Fruit fly (Drosophila melanogaster) whole organism, wandering third instar larva: ENCODE data around the gene Pect.

Experiments used
- Abd-B ChIP-seq: fragments of >200 bp; optimal IDR thresholded peaks from 2 replicates; lab custom pipeline; 2017; ENCODE audit warnings: missing biosample characterization, missing genetic modification characterization
- CG32264 ChIP-seq: fragments of 200-800 bp; sonication (Bioruptor generic); optimal IDR thresholded peaks from 2 replicates; lab custom pipeline; 2016; ENCODE audit warnings: missing biosample characterization, missing genetic modification characterization
- Dfd ChIP-seq: fragments of >200 bp; optimal IDR thresholded peaks from 2 replicates; lab custom pipeline; 2017; ENCODE audit warnings: missing biosample characterization, missing genetic modification characterization
- Dif ChIP-seq: fragments of 200-275, 200-300 bp; sonication (Bioruptor generic); optimal IDR thresholded peaks from 2 replicates; lab custom pipeline; 2018; ENCODE audit warnings: missing biosample characterization, missing genetic modification characterization; ENCODE audit not compliant: partially characterized antibody
- GATAd ChIP-seq: sonication (Bioruptor generic); optimal IDR thresholded peaks from 2 replicates; lab custom pipeline; 2016; ENCODE audit warnings: missing biosample characterization, missing genetic modification characterization
- HLH106 ChIP-seq: fragments of 200-800 bp; optimal IDR thresholded peaks from 3 replicates; lab custom pipeline; 2019; ENCODE audit warnings: missing biosample characterization, mild to moderate bottlenecking, missing genetic modification characterization, moderate library complexity
- Hr78 ChIP-seq: fragments of >200 bp; optimal IDR thresholded peaks from 2 replicates; lab custom pipeline; 2017; ENCODE audit warnings: missing biosample characterization, missing genetic modification characterization
- Hr83 ChIP-seq: fragments of 200-300 bp; sonication (Bioruptor generic); optimal IDR thresholded peaks from 2 replicates; lab custom pipeline; 2016; ENCODE audit warnings: missing biosample characterization, mild to moderate bottlenecking, missing genetic modification characterization, moderate library complexity; ENCODE audit not compliant: poor library complexity, severe bottlenecking
- Jra ChIP-seq: sonication (Bioruptor generic); optimal IDR thresholded peaks from 2 replicates; lab custom pipeline; 2016; ENCODE audit warnings: missing biosample characterization, missing genetic modification characterization
- Mio ChIP-seq: sonication (Bioruptor generic); optimal IDR thresholded peaks from 2 replicates; lab custom pipeline; 2016; ENCODE audit warnings: missing biosample characterization, missing genetic modification characterization
- Sp1 ChIP-seq: fragments of 200-800 bp; sonication (Bioruptor generic); optimal IDR thresholded peaks from 3 replicates; lab custom pipeline; 2019; ENCODE audit warnings: missing biosample characterization, mild to moderate bottlenecking, missing genetic modification characterization, moderate library complexity
- br ChIP-seq: fragments of 200-800 bp; sonication (Bioruptor generic); optimal IDR thresholded peaks from 2 replicates; lab custom pipeline; 2016; ENCODE audit warnings: missing biosample characterization, missing genetic modification characterization
- brk ChIP-seq: fragments of 200-800 bp; sonication (Bioruptor generic); optimal IDR thresholded peaks from 2 replicates; lab custom pipeline; 2016; ENCODE audit warnings: missing biosample characterization, mild to moderate bottlenecking, missing genetic modification characterization
- dl ChIP-seq, 2 experiments: fragments of 175-275, 200-275 bp in 1 of 2; fragments of 200-275 bp in 1 of 2; sonication (Bioruptor generic); optimal IDR thresholded peaks; lab custom pipeline; 2018; ENCODE audit warnings: mild to moderate bottlenecking in 2 of 2, missing biosample characterization in 2 of 2, missing genetic modification characterization in 2 of 2, moderate library complexity in 2 of 2; ENCODE audit not compliant: partially characterized antibody in 2 of 2, insufficient read depth in 1 of 2
- dmrt93B ChIP-seq: fragments of 200-800 bp; sonication (Bioruptor generic); optimal IDR thresholded peaks from 2 replicates; lab custom pipeline; 2018; ENCODE audit warnings: missing biosample characterization, mild to moderate bottlenecking, missing genetic modification characterization
- ey ChIP-seq: fragments of 200-800 bp; sonication (Bioruptor generic); optimal IDR thresholded peaks from 2 replicates; lab custom pipeline; 2016; ENCODE audit warnings: missing biosample characterization, missing genetic modification characterization
- foxo ChIP-seq, 2 experiments: fragments of 200-800 bp; sonication (Bioruptor generic); optimal IDR thresholded peaks; 2 replicates in 1 of 2; 3 replicates in 1 of 2; lab custom pipeline; 2016 to 2017; ENCODE audit warnings: missing biosample characterization in 2 of 2, missing genetic modification characterization in 2 of 2
- fru ChIP-seq: fragments of 200-800 bp; sonication (Bioruptor generic); optimal IDR thresholded peaks from 3 replicates; lab custom pipeline; 2016; ENCODE audit warnings: missing biosample characterization, mild to moderate bottlenecking, missing genetic modification characterization
- jim ChIP-seq: fragments of 175-275, 200-325 bp; sonication (Bioruptor generic); optimal IDR thresholded peaks from 2 replicates; lab custom pipeline; 2016; ENCODE audit warnings: missing biosample characterization, mild to moderate bottlenecking, missing genetic modification characterization
- lola ChIP-seq: fragments of >200 bp; optimal IDR thresholded peaks from 2 replicates; lab custom pipeline; 2017; ENCODE audit warnings: missing biosample characterization, missing genetic modification characterization
- pan ChIP-seq: fragments of >200 bp; optimal IDR thresholded peaks from 2 replicates; lab custom pipeline; 2017
- psq ChIP-seq: fragments of 200-800 bp; sonication (Bioruptor generic); optimal IDR thresholded peaks from 3 replicates; lab custom pipeline; 2017; ENCODE audit warnings: missing biosample characterization, mild to moderate bottlenecking, missing genetic modification characterization, moderate library complexity
- rgr ChIP-seq: fragments of 200-800 bp; sonication (Bioruptor generic); optimal IDR thresholded peaks from 3 replicates; lab custom pipeline; 2016; ENCODE audit warnings: missing biosample characterization, mild to moderate bottlenecking, missing genetic modification characterization
- tai ChIP-seq: sonication (Bioruptor generic); optimal IDR thresholded peaks from 2 replicates; lab custom pipeline; 2016; ENCODE audit warnings: missing biosample characterization, missing genetic modification characterization
- usp ChIP-seq: fragments of >200 bp; optimal IDR thresholded peaks from 2 replicates; lab custom pipeline; 2017; ENCODE audit warnings: missing biosample characterization, missing genetic modification characterization
- woc ChIP-seq: sonication (Bioruptor generic); optimal IDR thresholded peaks from 2 replicates; lab custom pipeline; 2016; ENCODE audit warnings: missing biosample characterization, mild to moderate bottlenecking, missing genetic modification characterization

Gene Pect

DNA sequence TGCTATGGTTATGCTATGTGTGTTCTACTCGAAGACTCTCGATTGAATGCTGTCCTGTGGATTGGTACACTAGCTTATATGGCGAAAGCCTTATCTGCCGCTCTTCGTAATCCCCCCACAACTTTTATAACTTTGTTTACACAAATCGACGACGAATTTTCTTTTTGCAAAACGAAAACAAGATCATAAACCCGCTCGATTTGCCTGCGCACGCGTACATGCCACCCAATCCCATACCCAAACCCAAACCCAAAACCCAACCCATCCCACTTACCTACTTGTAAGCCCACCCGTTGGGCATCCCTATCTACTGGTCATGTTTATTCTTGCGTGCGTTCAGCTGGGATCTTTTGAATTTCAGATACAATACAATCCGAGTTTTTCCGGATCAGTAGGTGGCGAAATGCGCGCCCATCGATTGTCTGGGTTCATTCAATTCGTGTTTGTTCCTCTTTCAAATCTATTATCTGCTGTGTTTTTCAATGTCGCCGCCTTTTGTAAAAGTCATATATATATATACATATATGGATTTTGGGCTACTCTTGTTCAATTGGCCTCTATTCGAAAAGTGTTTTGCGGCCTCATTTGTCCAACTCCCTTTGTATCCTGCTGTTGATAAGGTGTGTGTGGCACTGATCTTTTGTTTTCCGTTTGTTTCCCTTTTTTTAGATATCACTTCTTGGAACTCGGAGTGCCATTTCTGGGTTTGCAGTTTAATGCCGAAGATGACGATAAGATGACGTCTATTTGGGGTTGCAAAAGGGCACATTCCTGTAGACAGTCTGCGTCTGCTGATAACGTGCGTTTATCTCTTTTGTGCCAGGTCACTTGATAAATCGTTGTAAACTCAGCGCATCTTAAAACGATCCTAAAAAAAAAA lies 31.3 kb downstream of the Pect start, which contains the start of gene Mabi:
Gene Mabi (minus strand): TSS at position 51 of the 880 bp plus-strand sequence.
- no peak for TF ChIP-seq lola (GFP tag; lab: Kevin White, UChicago)
- TF ChIP-seq foxo (GFP tag; optimal IDR thresholded peaks at IDR 0.05; lab: Kevin White, UChicago) = no peak
- no peak for TF ChIP-seq Jra (GFP tag; lab: Kevin White, UChicago)
- TF ChIP-seq fru (GFP tag; lab: Kevin White, UChicago) = no peak
- TF ChIP-seq rgr = no peak
- no peak for TF ChIP-seq HLH106 (tag; lab: Kevin White, UChicago)
- TF ChIP-seq Mio (GFP tag; lab: Kevin White, UChicago) = no peak
- no peak for TF ChIP-seq CG32264 (GFP tag; lab: Kevin White, UChicago)
- TF ChIP-seq Hr78 (GFP tag; lab: Kevin White, UChicago) = no peak
- TF ChIP-seq Dfd (GFP tag; lab: Kevin White, UChicago) = no peak
- TF ChIP-seq Abd-B (GFP tag; lab: Kevin White, UChicago) = no peak
- TF ChIP-seq Dif (GFP tag; lab: Kevin White, UChicago) = no peak

- no peak for TF ChIP-seq HLH106 (tag; lab: Kevin White, UChicago)
- no peak for TF ChIP-seq dl (GFP tag; optimal IDR thresholded peaks at IDR 0.05; lab: Kevin White, UChicago; ENCODE audit: insufficient read depth in 1 of 2, partially characterized antibody in 2 of 2)
- TF ChIP-seq jim (GFP tag; lab: Kevin White, UChicago) = no peak
- TF ChIP-seq woc (GFP tag; lab: Kevin White, UChicago) = no peak
- TF ChIP-seq lola (GFP tag; lab: Kevin White, UChicago) = no peak
- TF ChIP-seq GATAd (GFP tag; lab: Kevin White, UChicago) = no peak
- TF ChIP-seq Sp1 (GFP tag; lab: Kevin White, UChicago) = no peak
- TF ChIP-seq rgr = no peak
- no peak for TF ChIP-seq usp (GFP tag; lab: Kevin White, UChicago)
- TF ChIP-seq brk (GFP tag; lab: Kevin White, UChicago) = no peak
- TF ChIP-seq Abd-B (GFP tag; lab: Kevin White, UChicago) = no peak
- TF ChIP-seq Hr78 (GFP tag; lab: Kevin White, UChicago) = no peak
- no peak for TF ChIP-seq psq (GFP tag; lab: Kevin White, UChicago)
- TF ChIP-seq, all 38 proteins: peak for 0
These were observed 32.6 kb downstream of the Pect start, which contains the start of gene Jhbp14 for dm6 chr2L:13236194-13236593. Gene Jhbp14, plus strand, starts transcription at chr2L:13236494.

- TF ChIP-seq pan (lab: Kevin White, UChicago) (no peak), Hr78 (GFP tag; lab: Kevin White, UChicago) (no peak), brk (GFP tag; lab: Kevin White, UChicago) (no peak), tai (GFP tag; lab: Kevin White, UChicago) (no peak), Dfd (GFP tag; lab: Kevin White, UChicago) (no peak), Sp1 (GFP tag; lab: Kevin White, UChicago) (no peak), ey (no peak), dmrt93B (no peak), Jra (GFP tag; lab: Kevin White, UChicago) (no peak)
These were observed 36.1 kb downstream of the Pect start, which contains the start of gene Jhbp13 for dm6 chr2L:13239689-13240088. Gene Jhbp13, plus strand, starts transcription at chr2L:13239989.

DNA sequence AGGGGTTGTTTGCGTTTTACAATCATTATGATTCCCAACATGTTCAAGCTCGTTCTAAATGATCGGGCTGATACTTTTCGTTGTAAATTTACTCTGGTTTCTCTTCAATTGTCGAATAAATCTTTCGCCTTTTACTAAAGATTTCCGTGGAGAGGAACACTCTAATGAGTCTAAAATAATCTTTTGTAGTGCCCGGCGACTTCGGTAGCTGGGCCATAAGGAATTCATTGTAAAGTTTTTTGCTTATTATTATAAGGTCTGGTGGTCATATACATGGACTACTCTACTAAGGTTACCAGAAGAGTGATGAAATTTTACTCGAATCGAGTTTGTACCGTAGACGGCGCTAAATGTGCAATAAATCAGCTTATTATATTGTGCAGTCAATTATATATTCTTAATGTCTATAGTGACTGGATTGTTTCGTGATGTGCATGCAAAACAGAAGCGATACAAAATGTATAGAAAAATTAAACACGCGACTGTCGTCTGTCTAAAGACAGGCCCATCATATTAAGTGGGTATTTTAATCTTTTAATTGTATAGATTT lies 41.3 kb downstream of the Pect start:
- TF ChIP-seq Sp1 (GFP tag; lab: Kevin White, UChicago) (no peak), br (GFP tag; lab: Kevin White, UChicago) (no peak), Hr83 (GFP tag; lab: Kevin White, UChicago) (no peak), woc (GFP tag; lab: Kevin White, UChicago) (no peak), foxo (GFP tag; optimal IDR thresholded peaks at IDR 0.05; lab: Kevin White, UChicago) (no peak)

DNA sequence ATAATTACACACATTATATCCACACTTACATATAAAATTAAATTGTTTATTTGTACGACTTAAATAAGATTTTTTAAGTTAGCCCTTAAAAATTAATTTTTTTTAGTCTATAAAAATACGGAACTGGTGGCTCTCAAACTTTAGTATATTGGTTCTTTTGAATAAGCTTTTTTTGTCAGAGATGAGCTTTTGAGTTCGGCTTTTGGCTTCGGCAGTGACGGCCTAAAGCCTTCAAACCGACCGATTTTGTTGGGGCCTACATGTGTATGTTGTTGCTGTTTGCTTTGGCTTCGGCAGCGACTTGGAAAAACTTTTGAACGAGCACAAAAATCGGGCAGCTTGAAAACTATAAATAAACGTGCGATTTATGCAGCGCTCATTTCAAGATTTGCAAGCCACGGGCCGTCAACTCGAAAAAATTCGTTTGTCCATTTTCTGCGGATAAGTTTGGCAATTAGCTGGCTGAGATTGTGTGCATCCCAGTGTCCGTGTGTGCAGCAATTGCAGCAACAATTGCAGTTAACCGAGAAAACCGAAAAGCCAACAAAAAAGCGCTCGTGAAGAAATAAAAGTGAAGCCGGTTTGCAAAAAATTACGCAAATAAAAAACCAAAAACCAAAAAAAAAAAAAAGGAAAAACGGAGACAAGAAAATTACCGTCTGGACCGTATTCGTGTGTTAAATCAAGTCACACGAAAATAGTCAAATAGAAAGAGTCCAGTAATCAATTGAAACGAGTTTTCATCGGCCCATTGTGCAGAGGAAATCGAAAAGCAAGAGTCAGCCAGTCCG lies 42.5 kb downstream of the Pect start, which contains the start of gene CG16820:
Gene CG16820 (plus strand): TSS at position 378 of the 791 bp plus-strand sequence.
- TF ChIP-seq dl (GFP tag; optimal IDR thresholded peaks at IDR 0.05; lab: Kevin White, UChicago; ENCODE audit: insufficient read depth in 1 of 2, partially characterized antibody in 2 of 2) = no peak
- TF ChIP-seq Hr78 (GFP tag; lab: Kevin White, UChicago) = no peak
- TF ChIP-seq foxo (GFP tag; optimal IDR thresholded peaks at IDR 0.05; lab: Kevin White, UChicago) = no peak
- no peak for TF ChIP-seq woc (GFP tag; lab: Kevin White, UChicago)
